Fruit fly (Drosophila melanogaster) whole organism, adult: Measurements from ENCODE around the gene Mob2.

ENCODE experiments used
- CG11617 ChIP-seq: fragments of 200-800 bp; sonication (Bioruptor generic); optimal IDR thresholded peaks from 2 replicates; lab custom pipeline; 2017; ENCODE audit warnings: mild to moderate bottlenecking, missing biosample characterization, missing genetic modification reagents, missing genetic modification characterization
- CG14711 ChIP-seq: fragments of 200-800 bp; sonication (Bioruptor generic); optimal IDR thresholded peaks from 2 replicates; lab custom pipeline; 2018; ENCODE audit warnings: missing biosample characterization, mild to moderate bottlenecking, missing genetic modification characterization, moderate library complexity
- CG1620 ChIP-seq: fragments of 200-800 bp; sonication (Bioruptor generic); optimal IDR thresholded peaks from 2 replicates; lab custom pipeline; 2016; ENCODE audit warnings: missing biosample characterization, missing genetic modification characterization
- CG7101 ChIP-seq: fragments of 200-800 bp; sonication (Bioruptor generic); optimal IDR thresholded peaks from 2 replicates; lab custom pipeline; 2018; ENCODE audit warnings: missing biosample characterization, mild to moderate bottlenecking, missing genetic modification characterization, moderate library complexity
- Clk ChIP-seq: fragments of 200-800 bp; sonication (Bioruptor generic); optimal IDR thresholded peaks from 2 replicates; lab custom pipeline; 2017; ENCODE audit warnings: missing biosample characterization, missing genetic modification characterization
- Crg-1 ChIP-seq: fragments of 200-800 bp; sonication (Bioruptor generic); optimal IDR thresholded peaks from 2 replicates; lab custom pipeline; 2016; ENCODE audit warnings: missing biosample characterization, missing genetic modification characterization
- Hr96 ChIP-seq: fragments of 200-800 bp; sonication (Bioruptor generic); optimal IDR thresholded peaks from 2 replicates; lab custom pipeline; 2016; ENCODE audit warnings: missing biosample characterization, missing genetic modification characterization
- Mnt ChIP-seq: fragments of 200-800 bp; sonication (Bioruptor generic); optimal IDR thresholded peaks from 2 replicates; lab custom pipeline; 2016; ENCODE audit warnings: missing biosample characterization, mild to moderate bottlenecking, missing genetic modification characterization
- bab1 ChIP-seq: fragments of 200-800 bp; sonication (Bioruptor generic); optimal IDR thresholded peaks from 3 replicates; lab custom pipeline; 2019; ENCODE audit warnings: missing biosample characterization, mild to moderate bottlenecking, missing genetic modification characterization, moderate library complexity
- kay ChIP-seq: fragments of 200-800 bp; sonication (Bioruptor generic); peaks from one replicate; lab custom pipeline; 2016; ENCODE audit warnings: missing biosample characterization, missing genetic modification characterization, borderline replicate concordance
- ovo ChIP-seq: fragments of 200-800 bp; sonication (Bioruptor generic); optimal IDR thresholded peaks from 2 replicates; lab custom pipeline; 2016; ENCODE audit warnings: missing biosample characterization, missing genetic modification characterization
- pad ChIP-seq: fragments of 200-800 bp; sonication (Bioruptor generic); optimal IDR thresholded peaks from 3 replicates; lab custom pipeline; 2017; ENCODE audit warnings: missing biosample characterization, missing genetic modification characterization, mild to moderate bottlenecking, moderate library complexity, missing genetic modification reagents

DNA sequence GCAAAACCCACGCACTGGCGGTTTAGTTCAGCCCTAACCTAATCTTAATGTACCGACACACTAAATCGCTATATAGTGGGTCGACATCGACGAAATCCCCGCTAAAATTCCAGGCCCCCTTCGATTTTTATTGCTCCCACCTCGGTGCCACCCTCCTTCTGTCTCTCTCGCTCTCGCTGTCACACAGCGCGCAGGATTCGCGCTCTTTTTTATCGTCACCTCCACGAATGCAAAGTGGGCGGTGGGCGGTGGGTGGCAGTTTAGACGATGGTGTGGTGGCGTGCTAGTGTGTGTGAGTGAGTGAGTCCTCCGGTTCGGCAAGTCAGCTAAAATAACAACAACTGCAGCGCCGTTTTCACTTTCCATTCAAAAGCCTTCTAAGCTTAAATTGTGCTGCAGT, 40.0 kb upstream of the Mob2 start:
- TF ChIP-seq CG1620 (GFP tag; lab: Kevin White, UChicago) (no peak), CG7101 (no peak), kay (no peak), CG11617 (no peak), CG14711 (no peak), pad (GFP tag; lab: Kevin White, UChicago) (no peak), bab1 (GFP tag; lab: Kevin White, UChicago) (no peak), Mnt (GFP tag; lab: Kevin White, UChicago) (no peak), Clk (GFP tag; lab: Kevin White, UChicago) (no peak), Crg-1 (GFP tag; lab: Kevin White, UChicago) (no peak), Hr96 (GFP tag; lab: Kevin White, UChicago) (no peak), ovo (GFP tag; lab: Kevin White, UChicago) (no peak)
